Worm (Caenorhabditis elegans): ENCODE results near the gene smim-14.

DNA sequence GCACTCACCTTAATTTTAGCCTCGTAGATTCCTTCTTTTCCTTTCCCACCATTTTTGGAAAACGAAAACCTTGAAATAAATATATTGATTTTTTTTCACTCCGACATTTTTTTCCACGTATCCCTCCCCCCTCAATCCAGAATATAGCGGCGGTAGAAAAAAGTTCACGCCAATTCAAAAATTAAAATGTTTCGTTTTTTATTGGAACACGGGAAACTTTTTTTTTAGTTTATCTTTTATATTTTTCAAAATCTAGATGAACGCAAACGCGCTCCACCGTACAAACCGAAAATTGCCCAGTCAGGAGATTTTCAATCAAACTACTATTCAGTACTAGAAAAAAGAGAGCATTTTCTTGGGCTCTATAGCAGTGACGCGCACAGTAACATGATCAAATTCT lies 25.4 kb downstream of the smim-14 start, which contains the start of gene spe-41:
- TF ChIP-seq elt-1 (tag; optimal IDR thresholded peaks at IDR 0.05) (no peak), ZK546.5 (tag; optimal IDR thresholded peaks at IDR 0.05) (no peak), R02D3.7 (tag; optimal IDR thresholded peaks at IDR 0.05) (no peak), nhr-237 (tag; optimal IDR thresholded peaks at IDR 0.05) (no peak), lin-39 (tag; optimal IDR thresholded peaks at IDR 0.05) (no peak), nhr-11 (tag; optimal IDR thresholded peaks at IDR 0.05) (no peak), ztf-11 (tag; optimal IDR thresholded peaks at IDR 0.05) (no peak)

Measured in whole organism, L3 larva.